Fruit fly (Drosophila melanogaster) whole organism, adult: ENCODE data around the gene Fum2.

Source experiments
- CG11617 ChIP-seq: fragments of 200-800 bp; sonication (Bioruptor generic); optimal IDR thresholded peaks from 2 replicates; lab custom pipeline; 2017; ENCODE audit warnings: mild to moderate bottlenecking, missing biosample characterization, missing genetic modification reagents, missing genetic modification characterization
- CG14711 ChIP-seq: fragments of 200-800 bp; sonication (Bioruptor generic); optimal IDR thresholded peaks from 2 replicates; lab custom pipeline; 2018; ENCODE audit warnings: missing biosample characterization, mild to moderate bottlenecking, missing genetic modification characterization, moderate library complexity
- CG1620 ChIP-seq: fragments of 200-800 bp; sonication (Bioruptor generic); optimal IDR thresholded peaks from 2 replicates; lab custom pipeline; 2016; ENCODE audit warnings: missing biosample characterization, missing genetic modification characterization
- CG33017 ChIP-seq: fragments of 200-800 bp; sonication (Bioruptor generic); optimal IDR thresholded peaks from 2 replicates; lab custom pipeline; 2018; ENCODE audit warnings: missing biosample characterization, mild to moderate bottlenecking, missing genetic modification characterization, moderate library complexity
- CG5204 ChIP-seq: fragments of 200-800 bp; sonication (Bioruptor generic); optimal IDR thresholded peaks from 2 replicates; lab custom pipeline; 2016; ENCODE audit warnings: missing biosample characterization, missing genetic modification characterization
- CG7101 ChIP-seq: fragments of 200-800 bp; sonication (Bioruptor generic); optimal IDR thresholded peaks from 2 replicates; lab custom pipeline; 2018; ENCODE audit warnings: missing biosample characterization, mild to moderate bottlenecking, missing genetic modification characterization, moderate library complexity
- Clk ChIP-seq: fragments of 200-800 bp; sonication (Bioruptor generic); optimal IDR thresholded peaks from 2 replicates; lab custom pipeline; 2017; ENCODE audit warnings: missing biosample characterization, missing genetic modification characterization
- Hr96 ChIP-seq: fragments of 200-800 bp; sonication (Bioruptor generic); optimal IDR thresholded peaks from 2 replicates; lab custom pipeline; 2016; ENCODE audit warnings: missing biosample characterization, missing genetic modification characterization
- bab1 ChIP-seq: fragments of 200-800 bp; sonication (Bioruptor generic); optimal IDR thresholded peaks from 3 replicates; lab custom pipeline; 2019; ENCODE audit warnings: missing biosample characterization, mild to moderate bottlenecking, missing genetic modification characterization, moderate library complexity
- cic ChIP-seq: fragments of 200-800 bp; sonication (Bioruptor generic); optimal IDR thresholded peaks from 2 replicates; lab custom pipeline; 2017; ENCODE audit warnings: missing biosample characterization, mild to moderate bottlenecking, missing genetic modification characterization, moderate library complexity
- ovo ChIP-seq: fragments of 200-800 bp; sonication (Bioruptor generic); optimal IDR thresholded peaks from 2 replicates; lab custom pipeline; 2016; ENCODE audit warnings: missing biosample characterization, missing genetic modification characterization
- tj ChIP-seq: fragments of 200-800 bp; sonication (Bioruptor generic); optimal IDR thresholded peaks from 3 replicates; lab custom pipeline; 2017; ENCODE audit warnings: missing biosample characterization, mild to moderate bottlenecking, missing genetic modification characterization, moderate library complexity
- toe ChIP-seq: fragments of 200-800 bp; sonication (Bioruptor generic); optimal IDR thresholded peaks from 2 replicates; lab custom pipeline; 2016; ENCODE audit warnings: missing biosample characterization, missing genetic modification characterization

- TF ChIP-seq toe (GFP tag; lab: Kevin White, UChicago) (peak; percentile 48), CG33017 (tag; lab: Kevin White, UChicago) (no peak), bab1 (GFP tag; lab: Kevin White, UChicago) (peak; percentile 43), CG5204 (GFP tag; lab: Kevin White, UChicago) (no peak), tj (GFP tag; lab: Kevin White, UChicago) (no peak), CG11617 (peak; percentile 35), Hr96 (GFP tag; lab: Kevin White, UChicago) (no peak), CG7101 (tag; lab: Kevin White, UChicago) (peak; percentile 26), CG1620 (GFP tag; lab: Kevin White, UChicago) (peak; percentile 62), cic (GFP tag; lab: Kevin White, UChicago) (no peak), CG14711 (peak; percentile 44), ovo (GFP tag; lab: Kevin White, UChicago) (no peak), Clk (GFP tag; lab: Kevin White, UChicago) (no peak)
Observed at dm6 chrX:6677826-6678489, 3.6 kb upstream of the Fum2 start, which contains the start of gene Fum1.
